Fruit fly (Drosophila melanogaster): Measurements from ENCODE around the gene Hip14.

The Hip14 gene

DNA sequence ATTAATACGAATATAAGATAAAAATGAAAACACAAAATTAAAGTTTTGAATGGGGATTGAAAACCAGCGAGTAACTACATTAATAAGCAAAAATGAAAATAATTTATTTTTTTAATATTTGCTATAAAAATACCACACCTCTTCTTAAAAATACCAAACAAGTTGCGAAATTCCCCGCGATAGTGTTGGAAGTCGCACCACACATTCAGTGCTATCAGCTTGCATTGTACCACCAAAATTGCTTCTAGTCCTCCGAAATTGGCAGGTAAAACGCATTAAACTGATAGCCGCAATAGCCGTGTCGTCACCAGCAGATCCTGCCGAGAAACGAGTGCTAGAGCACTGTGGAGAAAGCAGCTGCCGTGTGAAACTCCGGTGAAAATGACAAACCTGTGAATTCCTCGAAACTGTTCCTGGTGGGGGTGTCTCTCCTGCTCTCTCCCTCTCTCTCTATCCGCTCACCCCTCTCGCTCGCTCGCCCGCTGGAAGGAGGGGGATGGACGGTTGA lies at the start of gene Hip14:
TSS of gene Hip14 (plus strand) at position 198 of the 508 bp plus-strand sequence.
- TF ChIP-seq Hr4 (GFP tag; optimal IDR thresholded peaks at IDR 0.05) (no peak), cyc (GFP tag; optimal IDR thresholded peaks at IDR 0.05) (peak; percentile 12), CG6854 (GFP tag; optimal IDR thresholded peaks at IDR 0.05) (peak; percentile 59), esn (GFP tag; optimal IDR thresholded peaks at IDR 0.05) (peak; percentile 36), CG11762 (GFP tag; optimal IDR thresholded peaks at IDR 0.05; ENCODE audit: insufficient read depth) (no peak), CG8319 (GFP tag; optimal IDR thresholded peaks at IDR 0.05) (no peak), CG9139 (GFP tag; optimal IDR thresholded peaks at IDR 0.05) (no peak), CG3032 (tag; optimal IDR thresholded peaks at IDR 0.05) (peak; percentile 11), Eip78C (GFP tag) (peak; percentile 43), Sox14 (GFP tag; optimal IDR thresholded peaks at IDR 0.05) (peak; percentile 15), CG31627 (GFP tag; optimal IDR thresholded peaks at IDR 0.05) (peak; percentile 19), dsx (GFP tag; optimal IDR thresholded peaks at IDR 0.05; ENCODE audit: poor library complexity, severe bottlenecking) (peak; percentile 0), CG15336 (GFP tag; IDR thresholded peaks at IDR 0.05) (peak; percentile 35; the same call in 1 of the 2 replicates), net (GFP tag; optimal IDR thresholded peaks at IDR 0.05) (no peak), topi (GFP tag; optimal IDR thresholded peaks at IDR 0.05) (peak; percentile 32), Ets96B (tag; optimal IDR thresholded peaks at IDR 0.05) (no peak), CG8119 (GFP tag; IDR thresholded peaks at IDR 0.05) (no peak), lz (GFP tag; optimal IDR thresholded peaks at IDR 0.05) (peak; percentile 33), vri (GFP tag; optimal IDR thresholded peaks at IDR 0.05) (peak; percentile 66)

DNA sequence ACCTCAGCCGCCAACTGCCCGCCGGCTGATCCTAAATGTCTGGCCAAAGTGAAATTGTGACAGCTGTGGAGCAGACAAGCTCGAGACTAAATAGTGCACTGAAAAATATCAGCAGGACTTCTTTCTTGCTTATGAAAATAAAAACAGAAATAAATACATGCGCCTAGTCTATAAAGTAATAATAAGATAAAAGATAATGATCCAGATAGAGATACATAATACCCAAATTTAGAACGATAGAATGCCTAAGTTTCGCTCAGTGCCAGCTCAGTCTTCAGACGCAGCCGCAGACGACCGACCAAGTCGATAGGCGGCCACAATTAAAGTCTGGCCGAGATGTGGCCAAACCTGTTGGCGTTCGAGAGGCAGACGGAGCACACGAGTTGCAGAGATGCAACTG lies 47.2 kb upstream of the Hip14 start:
- TF ChIP-seq CG31627 (GFP tag; optimal IDR thresholded peaks at IDR 0.05) (peak; percentile 90), pdm3 (GFP tag; optimal IDR thresholded peaks at IDR 0.05) (peak; percentile 94), CG8119 (GFP tag; IDR thresholded peaks at IDR 0.05) (peak; percentile 96), CG8319 (GFP tag; optimal IDR thresholded peaks at IDR 0.05) (peak; percentile 76), esn (GFP tag; optimal IDR thresholded peaks at IDR 0.05) (peak; percentile 93), CG3919 (GFP tag; optimal IDR thresholded peaks at IDR 0.05) (peak; percentile 96), CG9139 (GFP tag; optimal IDR thresholded peaks at IDR 0.05) (peak; percentile 79), CG10669 (GFP tag; optimal IDR thresholded peaks at IDR 0.05) (peak; percentile 85), lz (GFP tag; optimal IDR thresholded peaks at IDR 0.05) (peak; percentile 87), fd85E (GFP tag; optimal IDR thresholded peaks at IDR 0.05) (peak; percentile 68), dsx (GFP tag; optimal IDR thresholded peaks at IDR 0.05; ENCODE audit: poor library complexity, severe bottlenecking) (peak; percentile 81), achi (GFP tag; optimal IDR thresholded peaks at IDR 0.05) (peak; percentile 95), CG6854 (GFP tag; optimal IDR thresholded peaks at IDR 0.05) (no peak), OdsH (GFP tag; optimal IDR thresholded peaks at IDR 0.05) (peak; percentile 95), CG6792 (GFP tag; optimal IDR thresholded peaks at IDR 0.05) (peak; percentile 92), Ets21C (GFP tag; optimal IDR thresholded peaks at IDR 0.05) (peak; percentile 77), Ets96B (tag; optimal IDR thresholded peaks at IDR 0.05) (peak; percentile 80), spab (GFP tag; optimal IDR thresholded peaks at IDR 0.05) (peak; percentile 63), Blimp-1 (GFP tag; optimal IDR thresholded peaks at IDR 0.05) (peak; percentile 83), Sox14 (GFP tag; optimal IDR thresholded peaks at IDR 0.05) (peak; percentile 93), svp (GFP tag) (peak; percentile 97), CG34406 (GFP tag; optimal IDR thresholded peaks at IDR 0.05) (peak; percentile 94), Eip75B (GFP tag; optimal IDR thresholded peaks at IDR 0.05) (peak; percentile 85), CG6276 (GFP tag; optimal IDR thresholded peaks at IDR 0.05) (peak; percentile 87), Met (GFP tag; optimal IDR thresholded peaks at IDR 0.05) (peak; percentile 94), Lpt (GFP tag; optimal IDR thresholded peaks at IDR 0.05) (peak; percentile 95), salr (GFP tag; optimal IDR thresholded peaks at IDR 0.05) (peak; percentile 59 to 93), fkh (GFP tag; optimal IDR thresholded peaks at IDR 0.05) (no peak), Gug (GFP tag; IDR thresholded peaks at IDR 0.05) (peak; percentile 93), CG11294 (GFP tag; IDR thresholded peaks at IDR 0.05) (peak; percentile 88), Hr39 (GFP tag; optimal IDR thresholded peaks at IDR 0.05) (peak; percentile 91), CG16779 (tag; optimal IDR thresholded peaks at IDR 0.05) (peak; percentile 71), CG11902 (GFP tag; optimal IDR thresholded peaks at IDR 0.05) (peak; percentile 77), CG1621 (tag; optimal IDR thresholded peaks at IDR 0.05) (peak; percentile 74), CG32006 (GFP tag; optimal IDR thresholded peaks at IDR 0.05) (peak; percentile 97), cyc (GFP tag; optimal IDR thresholded peaks at IDR 0.05) (peak; percentile 92), CG4318 (GFP tag; optimal IDR thresholded peaks at IDR 0.05) (peak; percentile 94), CG15336 (GFP tag; IDR thresholded peaks at IDR 0.05) (peak; percentile 98), vri (GFP tag; optimal IDR thresholded peaks at IDR 0.05) (peak; percentile 75), Hr4 (GFP tag; optimal IDR thresholded peaks at IDR 0.05) (peak; percentile 98), CG3032 (tag; optimal IDR thresholded peaks at IDR 0.05) (peak; percentile 87), Eip93F (GFP tag; optimal IDR thresholded peaks at IDR 0.05) (peak; percentile 57), topi (GFP tag; optimal IDR thresholded peaks at IDR 0.05) (peak; percentile 92)
